Worm (Caenorhabditis elegans) whole organism, early embryonic: ENCODE results near the gene cha-1.

Source experiments
- B0310.2 ChIP-seq: sonication (generic microtip); optimal IDR thresholded peaks from 2 replicates; lab custom pipeline; 2016; ENCODE audit warnings: mild to moderate bottlenecking, missing genetic modification characterization, missing compliant biosample characterization
- F13C5.2 ChIP-seq: sonication (generic microtip); optimal IDR thresholded peaks from 2 replicates; lab custom pipeline; 2017; ENCODE audit warnings: mild to moderate bottlenecking, missing genetic modification characterization, inconsistent platforms, missing compliant biosample characterization
- aly-1 ChIP-seq: sonication (generic microtip); optimal IDR thresholded peaks from 2 replicates; lab custom pipeline; 2016; ENCODE audit warnings: missing genetic modification characterization, missing compliant biosample characterization
- ama-1 ChIP-seq: fragments of 150-350 bp; optimal IDR thresholded peaks from 2 replicates; lab custom pipeline; 2014
- ceh-13 ChIP-seq: fragments of 200-800 bp; sonication (Bioruptor generic); optimal IDR thresholded peaks from 2 replicates; lab custom pipeline; 2018; ENCODE audit warnings: mild to moderate bottlenecking, missing genetic modification characterization, missing compliant biosample characterization
- ceh-36 ChIP-seq: sonication (generic microtip); optimal IDR thresholded peaks from 2 replicates; lab custom pipeline; 2016; ENCODE audit warnings: missing genetic modification characterization, inconsistent platforms, missing compliant biosample characterization
- ets-7 ChIP-seq: sonication (generic microtip); optimal IDR thresholded peaks from 2 replicates; lab custom pipeline; 2016; ENCODE audit warnings: missing genotype, missing genetic modification characterization, missing compliant biosample characterization
- flt-1 ChIP-seq: fragments of 200-800 bp; sonication (Bioruptor generic); IDR thresholded peaks from 2 replicates; pipeline ENCODE4 v1.3.6; 2022; ENCODE audit warnings: missing genetic modification characterization, missing compliant biosample characterization
- hmbx-1 ChIP-seq: sonication (generic microtip); optimal IDR thresholded peaks from 2 replicates; lab custom pipeline; 2016; ENCODE audit warnings: mild to moderate bottlenecking, missing genetic modification characterization, missing compliant biosample characterization
- hmg-4 ChIP-seq: fragments of 200-800 bp; sonication (Bioruptor generic); optimal IDR thresholded peaks from 2 replicates; lab custom pipeline; 2018; ENCODE audit warnings: mild to moderate bottlenecking, missing genetic modification characterization, missing compliant biosample characterization
- hnd-1 ChIP-seq: sonication (generic microtip); optimal IDR thresholded peaks from 2 replicates; lab custom pipeline; 2016; ENCODE audit warnings: missing genetic modification characterization, missing compliant biosample characterization
- pes-1 ChIP-seq: fragments of 200-800 bp; sonication (Bioruptor generic); IDR thresholded peaks from 2 replicates; pipeline ENCODE4 v1.3.6; 2022; ENCODE audit warnings: missing genetic modification reagents, missing genetic modification characterization, missing compliant biosample characterization
- scrt-1 ChIP-seq: fragments of 200-800 bp; sonication (Bioruptor generic); IDR thresholded peaks from 2 replicates; pipeline ENCODE4 v1.3.6; 2022; ENCODE audit warnings: missing genetic modification characterization, missing compliant biosample characterization
- sea-1 ChIP-seq: fragments of 200-800 bp; sonication (Bioruptor generic); conservative IDR thresholded peaks from 2 replicates; pipeline ENCODE4 v1.3.6; 2022; ENCODE audit warnings: missing genetic modification characterization, missing compliant biosample characterization
- tbx-11 ChIP-seq: fragments of 200-800 bp; sonication (Bioruptor generic); IDR thresholded peaks from 2 replicates; pipeline ENCODE4 v1.3.6; 2022; ENCODE audit warnings: missing genetic modification characterization, missing compliant biosample characterization
- tbx-37 ChIP-seq: fragments of 200-800 bp; sonication (Bioruptor generic); conservative IDR thresholded peaks from 2 replicates; pipeline ENCODE4 v1.3.6; 2022; ENCODE audit warnings: missing genetic modification reagents, missing genetic modification characterization, missing compliant biosample characterization
- tra-4 ChIP-seq: sonication (generic microtip); optimal IDR thresholded peaks from 2 replicates; lab custom pipeline; 2017; ENCODE audit warnings: missing genetic modification characterization, missing compliant biosample characterization

Gene cha-1

ce11 chrIV:3655896-3656295, 31.4 kb upstream of the cha-1 start:
- no peak for TF ChIP-seq tbx-11 (GFP tag; lab: Robert Waterston, UW)
- no peak for TF ChIP-seq flt-1
- TF ChIP-seq hmg-4 = no peak
- TF ChIP-seq aly-1 = no peak
- no peak for TF ChIP-seq ceh-36 (tag; lab: Kevin White, UChicago)
- TF ChIP-seq ama-1 = no peak
- TF ChIP-seq tbx-37 (GFP tag; lab: Robert Waterston, UW) = no peak
- no peak for TF ChIP-seq ceh-13

- TF ChIP-seq ets-7 (no peak), scrt-1 (GFP tag; lab: Robert Waterston, UW) (no peak), tbx-37 (GFP tag; lab: Robert Waterston, UW) (no peak), tra-4 (tag; lab: Kevin White, UChicago) (no peak), ceh-13 (no peak), ceh-36 (tag; lab: Kevin White, UChicago) (no peak), F13C5.2 (tag; lab: Kevin White, UChicago) (no peak), pes-1 (no peak), B0310.2 (tag; lab: Kevin White, UChicago) (no peak), flt-1 (no peak), aly-1 (no peak), sea-1 (GFP tag; lab: Robert Waterston, UW) (no peak), hnd-1 (no peak), hmbx-1 (tag; lab: Kevin White, UChicago) (no peak), hmg-4 (no peak), ama-1 (no peak), tbx-11 (GFP tag; lab: Robert Waterston, UW) (no peak)
These were observed 30.3 kb upstream of the cha-1 start for ce11 chrIV:3654823-3655222.

- TF ChIP-seq ceh-36 (tag; lab: Kevin White, UChicago) (no peak), hmg-4 (peak; percentile 54), hmbx-1 (tag; lab: Kevin White, UChicago) (no peak), B0310.2 (tag; lab: Kevin White, UChicago) (no peak), tra-4 (tag; lab: Kevin White, UChicago) (no peak), aly-1 (no peak), tbx-37 (GFP tag; lab: Robert Waterston, UW) (no peak), flt-1 (no peak)
These were observed 29.7 kb upstream of the cha-1 start for ce11 chrIV:3654214-3654613.

- TF ChIP-seq ets-7 (no peak), ceh-36 (tag; lab: Kevin White, UChicago) (no peak), B0310.2 (tag; lab: Kevin White, UChicago) (no peak), pes-1 (no peak), flt-1 (no peak), ama-1 (no peak), hnd-1 (no peak)
These were observed 28.9 kb upstream of the cha-1 start for ce11 chrIV:3653420-3653823.

- TF ChIP-seq tbx-11 (GFP tag; lab: Robert Waterston, UW) (no peak), sea-1 (GFP tag; lab: Robert Waterston, UW) (no peak), tbx-37 (GFP tag; lab: Robert Waterston, UW) (no peak), pes-1 (no peak), ets-7 (no peak), B0310.2 (tag; lab: Kevin White, UChicago) (no peak), ceh-13 (no peak)
These were observed 28.4 kb upstream of the cha-1 start for ce11 chrIV:3652784-3653383.

ce11 chrIV:3652223-3652622, 27.7 kb upstream of the cha-1 start:
- TF ChIP-seq flt-1 (no peak), tbx-37 (GFP tag; lab: Robert Waterston, UW) (no peak), hnd-1 (no peak), ama-1 (no peak), sea-1 (GFP tag; lab: Robert Waterston, UW) (no peak), ceh-13 (no peak), tbx-11 (GFP tag; lab: Robert Waterston, UW) (no peak), scrt-1 (GFP tag; lab: Robert Waterston, UW) (no peak), pes-1 (no peak), F13C5.2 (tag; lab: Kevin White, UChicago) (no peak), hmg-4 (no peak), B0310.2 (tag; lab: Kevin White, UChicago) (no peak), ceh-36 (tag; lab: Kevin White, UChicago) (no peak), tra-4 (tag; lab: Kevin White, UChicago) (no peak), ets-7 (no peak), hmbx-1 (tag; lab: Kevin White, UChicago) (no peak), aly-1 (no peak)

- TF ChIP-seq ceh-36 (tag; lab: Kevin White, UChicago) (no peak), hmg-4 (no peak), ama-1 (no peak), hnd-1 (no peak), sea-1 (GFP tag; lab: Robert Waterston, UW) (no peak), B0310.2 (tag; lab: Kevin White, UChicago) (no peak), ceh-13 (no peak), tbx-37 (GFP tag; lab: Robert Waterston, UW) (no peak), flt-1 (no peak)
These were observed 24.2 kb upstream of the cha-1 start, which contains the start of gene CC8.2 for ce11 chrIV:3648634-3649240. Gene CC8.2, minus strand, starts transcription at chrIV:3648684.

- TF ChIP-seq scrt-1 (GFP tag; lab: Robert Waterston, UW) (no peak), F13C5.2 (tag; lab: Kevin White, UChicago) (no peak), tra-4 (tag; lab: Kevin White, UChicago) (no peak), B0310.2 (tag; lab: Kevin White, UChicago) (no peak), flt-1 (no peak)
These were observed 23.1 kb upstream of the cha-1 start for ce11 chrIV:3647551-3647950.
